Fruit fly (Drosophila melanogaster) whole organism, pupa: Measurements from ENCODE around the gene elg1.

ENCODE experiments used
- CG10348 ChIP-seq: fragments of 200-800 bp; sonication (Bioruptor generic); IDR thresholded peaks from 2 replicates; pipeline ENCODE4 v1.3.6; 2022; ENCODE audit warnings: missing biosample characterization, missing genetic modification characterization
- CG12605 ChIP-seq: fragments of 200-800 bp; sonication (Bioruptor generic); IDR thresholded peaks from 2 replicates; pipeline ENCODE4 v1.3.6; 2022; ENCODE audit warnings: missing biosample characterization, missing genetic modification characterization
- CG13204 ChIP-seq: fragments of 200-800 bp; sonication (Bioruptor generic); optimal IDR thresholded peaks from 2 replicates; lab custom pipeline; 2018; ENCODE audit warnings: missing biosample characterization, mild to moderate bottlenecking, missing genetic modification characterization, moderate library complexity
- CG14655 ChIP-seq: fragments of 200-800 bp; sonication (Bioruptor generic); optimal IDR thresholded peaks from 3 replicates; lab custom pipeline; 2017; ENCODE audit warnings: mild to moderate bottlenecking, missing biosample characterization, missing genetic modification reagents, missing genetic modification characterization
- CG15710 ChIP-seq: fragments of 200-800 bp; sonication (Bioruptor generic); optimal IDR thresholded peaks from 2 replicates; lab custom pipeline; 2018; ENCODE audit warnings: missing biosample characterization, mild to moderate bottlenecking, missing genetic modification characterization, moderate library complexity
- CG17806 ChIP-seq: fragments of 200-800 bp; sonication (Bioruptor generic); optimal IDR thresholded peaks from 2 replicates; lab custom pipeline; 2018; ENCODE audit warnings: missing biosample characterization, mild to moderate bottlenecking, missing genetic modification characterization, moderate library complexity
- CG32121 ChIP-seq: fragments of 200-800 bp; sonication (Bioruptor generic); IDR thresholded peaks from 2 replicates; pipeline ENCODE4 v1.3.6; 2022; ENCODE audit warnings: missing biosample characterization, missing genetic modification characterization
- CG34367 ChIP-seq: fragments of 200-800 bp; sonication (Bioruptor generic); optimal IDR thresholded peaks from 2 replicates; lab custom pipeline; 2018; ENCODE audit warnings: missing biosample characterization, mild to moderate bottlenecking, missing genetic modification characterization
- CG4496 ChIP-seq: fragments of 200-800 bp; sonication (Bioruptor generic); IDR thresholded peaks from 3 replicates; pipeline ENCODE4 v1.3.6; 2022; ENCODE audit warnings: missing biosample characterization, missing genetic modification characterization
- CG8159 ChIP-seq: fragments of 200-800 bp; sonication (Bioruptor generic); optimal IDR thresholded peaks from 3 replicates; lab custom pipeline; 2018; ENCODE audit warnings: missing biosample characterization, mild to moderate bottlenecking, missing genetic modification characterization, moderate library complexity
- CG8301 ChIP-seq: fragments of 200-800 bp; sonication (Bioruptor generic); optimal IDR thresholded peaks from 2 replicates; lab custom pipeline; 2018; ENCODE audit warnings: missing biosample characterization, mild to moderate bottlenecking, missing genetic modification characterization
- CG9948 ChIP-seq: fragments of 200-800 bp; sonication (Bioruptor generic); optimal IDR thresholded peaks from 2 replicates; lab custom pipeline; 2018; ENCODE audit warnings: missing biosample characterization, mild to moderate bottlenecking, missing genetic modification characterization, moderate library complexity
- D1 ChIP-seq: fragments of 200-800 bp; sonication (Bioruptor generic); optimal IDR thresholded peaks from 2 replicates; lab custom pipeline; 2018; ENCODE audit warnings: missing biosample characterization, mild to moderate bottlenecking, missing genetic modification characterization, moderate library complexity
- EcR ChIP-seq: fragments of 200-800 bp; sonication (Bioruptor generic); optimal IDR thresholded peaks from 3 replicates; lab custom pipeline; 2019; ENCODE audit warnings: missing biosample characterization, missing genetic modification characterization, mild to moderate bottlenecking, moderate library complexity, missing genetic modification reagents
- Ets98B ChIP-seq: fragments of 200-800 bp; sonication (Bioruptor generic); IDR thresholded peaks from 2 replicates; pipeline ENCODE4 v1.3.6; 2022; ENCODE audit warnings: missing biosample characterization, missing genetic modification characterization
- Pif1A ChIP-seq: fragments of 200-800 bp; sonication (Bioruptor generic); optimal IDR thresholded peaks from 3 replicates; lab custom pipeline; 2016; ENCODE audit warnings: missing biosample characterization, missing genetic modification characterization
- Pif1B ChIP-seq: fragments of 200-800 bp; sonication (Bioruptor generic); optimal IDR thresholded peaks from 3 replicates; lab custom pipeline; 2016; ENCODE audit warnings: missing biosample characterization, missing genetic modification characterization
- Snoo ChIP-seq: fragments of 200-800 bp; sonication (Bioruptor generic); optimal IDR thresholded peaks from 3 replicates; lab custom pipeline; 2017; ENCODE audit warnings: missing biosample characterization, mild to moderate bottlenecking, missing genetic modification characterization, inconsistent platforms
- fd96Ca ChIP-seq: fragments of 200-800 bp; sonication (Bioruptor generic); IDR thresholded peaks from 3 replicates; pipeline ENCODE4 v1.3.6; 2022; ENCODE audit warnings: missing biosample characterization, missing genetic modification characterization
- gl ChIP-seq: fragments of 200-800 bp; sonication (Bioruptor generic); optimal IDR thresholded peaks from 2 replicates; lab custom pipeline; 2018; ENCODE audit warnings: missing biosample characterization, mild to moderate bottlenecking, missing genetic modification characterization
- rn ChIP-seq: fragments of 200-800 bp; sonication (Bioruptor generic); IDR thresholded peaks from 2 replicates; pipeline ENCODE4 v1.3.6; 2022; ENCODE audit warnings: missing biosample characterization, missing genetic modification characterization

elg1 gene

DNA sequence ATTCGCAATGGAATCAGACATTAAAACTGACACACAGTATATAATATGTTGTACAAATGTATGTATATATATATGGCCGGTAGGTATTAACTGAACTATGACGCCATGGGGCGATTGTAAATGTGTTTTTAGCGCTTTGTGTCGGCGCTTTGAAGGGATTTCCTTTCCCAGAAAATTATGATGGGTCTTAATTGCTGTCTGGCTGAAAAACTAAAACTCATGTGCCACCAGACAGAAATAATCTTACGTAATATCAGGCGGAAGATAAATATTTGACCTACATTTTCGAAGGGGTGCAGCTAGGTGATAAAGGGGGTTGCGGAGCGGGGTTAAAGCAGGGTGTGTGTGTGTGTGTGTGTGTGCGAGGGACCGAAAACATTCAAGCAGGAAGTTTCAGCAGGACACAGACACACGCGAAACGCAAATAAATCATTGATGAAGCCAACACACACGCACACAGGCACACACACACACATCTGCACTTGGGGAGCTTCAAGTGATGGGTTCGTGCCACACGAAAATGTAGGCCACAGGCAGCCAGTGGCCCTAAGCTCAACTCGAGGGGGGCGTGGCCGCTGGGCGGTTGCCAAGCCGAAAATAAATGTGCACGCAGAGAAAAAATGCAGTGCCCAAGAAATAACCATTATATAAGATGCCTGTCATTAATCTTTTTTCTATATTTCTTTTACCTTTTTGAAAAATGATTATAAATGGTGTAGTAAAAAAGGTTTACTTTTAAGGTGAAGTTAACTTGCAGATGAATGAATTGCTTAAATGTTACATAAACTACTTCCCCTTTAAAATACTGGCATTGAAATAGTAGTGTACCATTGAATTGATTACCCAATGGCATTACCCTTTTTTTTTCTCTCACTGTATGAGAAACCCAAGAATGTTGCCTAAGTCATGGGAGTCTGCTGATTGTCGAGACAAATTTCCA, 25.7 kb downstream of the elg1 start:
- TF ChIP-seq CG12605 (GFP tag; lab: Robert Waterston, UW) (no peak), CG8159 (tag; lab: Kevin White, UChicago) (peak; percentile 57), CG13204 (GFP tag; lab: Kevin White, UChicago) (no peak), Pif1B (peak; percentile 43), rn (GFP tag; lab: Robert Waterston, UW) (0 out of 2 replicates have a peak, but pooled peaks have one; percentile 22), CG32121 (no peak), Snoo (tag; lab: Kevin White, UChicago) (no peak), CG9948 (tag; lab: Kevin White, UChicago) (peak; percentile 61), Pif1A (GFP tag; lab: Kevin White, UChicago) (peak; percentile 69), CG15710 (peak; percentile 31), CG34367 (peak; percentile 9), D1 (tag; lab: Kevin White, UChicago) (peak; percentile 32), gl (tag; lab: Kevin White, UChicago) (no peak), EcR (GFP tag; lab: Kevin White, UChicago) (no peak), fd96Ca (no peak), CG17806 (tag; lab: Kevin White, UChicago) (peak; percentile 50), CG14655 (peak; percentile 69), Ets98B (GFP tag; lab: Robert Waterston, UW) (no peak), CG8301 (tag; lab: Kevin White, UChicago) (peak; percentile 71), CG10348 (no peak), CG4496 (GFP tag; lab: Robert Waterston, UW) (peak; percentile 47; the same call in 2 of the 3 replicates)

DNA sequence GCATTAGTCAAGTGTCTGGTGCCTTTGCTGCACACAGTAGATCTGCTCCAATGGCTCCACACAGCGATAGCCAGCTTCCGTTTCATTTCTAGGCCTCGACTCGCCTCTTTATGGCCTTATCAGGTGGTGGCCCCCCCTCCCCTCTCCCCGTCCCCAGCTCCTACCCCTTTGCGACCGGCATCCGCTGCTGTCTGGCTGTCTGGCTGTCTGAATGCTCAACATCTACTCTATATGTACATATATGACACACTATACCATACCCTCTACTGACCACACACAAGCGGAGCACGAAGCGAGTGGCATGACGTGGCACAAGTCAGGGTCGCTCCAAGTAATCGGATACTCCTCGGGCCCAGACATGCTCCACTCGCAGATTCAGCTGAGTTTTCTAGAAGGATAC, 26.5 kb downstream of the elg1 start:
- TF ChIP-seq D1 (tag; lab: Kevin White, UChicago): no peak
- TF ChIP-seq Ets98B (GFP tag; lab: Robert Waterston, UW): peak; percentile 29; the same call in 1 of the 2 replicates
- no peak for TF ChIP-seq gl (tag; lab: Kevin White, UChicago)
- no peak for TF ChIP-seq CG8301 (tag; lab: Kevin White, UChicago)
- no peak for TF ChIP-seq Pif1A (GFP tag; lab: Kevin White, UChicago)
- TF ChIP-seq CG12605 (GFP tag; lab: Robert Waterston, UW): no peak
- TF ChIP-seq CG13204 (GFP tag; lab: Kevin White, UChicago): no peak
- no peak for TF ChIP-seq CG10348
- TF ChIP-seq EcR (GFP tag; lab: Kevin White, UChicago): peak; percentile 71

- no peak for TF ChIP-seq CG32121
- TF ChIP-seq CG34367: no peak
- no peak for TF ChIP-seq CG15710
- TF ChIP-seq CG13204 (GFP tag; lab: Kevin White, UChicago): no peak
- peak; percentile 19 for TF ChIP-seq Snoo (tag; lab: Kevin White, UChicago)
- no peak for TF ChIP-seq fd96Ca
- TF ChIP-seq CG8159 (tag; lab: Kevin White, UChicago): no peak
- peak; percentile 45 for TF ChIP-seq gl (tag; lab: Kevin White, UChicago)
- no peak; the same call in 2 of the 3 replicates for TF ChIP-seq CG4496 (GFP tag; lab: Robert Waterston, UW)
- no peak; the same call in 1 of the 2 replicates for TF ChIP-seq Ets98B (GFP tag; lab: Robert Waterston, UW)
- TF ChIP-seq CG17806 (tag; lab: Kevin White, UChicago): no peak
- TF ChIP-seq rn (GFP tag; lab: Robert Waterston, UW): no peak
- TF ChIP-seq CG10348: no peak
- no peak for TF ChIP-seq CG12605 (GFP tag; lab: Robert Waterston, UW)
- TF ChIP-seq D1 (tag; lab: Kevin White, UChicago): no peak
- no peak for TF ChIP-seq CG8301 (tag; lab: Kevin White, UChicago)
- TF ChIP-seq CG9948 (tag; lab: Kevin White, UChicago): no peak
- TF ChIP-seq Pif1B: no peak
- peak; percentile 41 for TF ChIP-seq EcR (GFP tag; lab: Kevin White, UChicago)
- TF ChIP-seq Pif1A (GFP tag; lab: Kevin White, UChicago): no peak
- no peak for TF ChIP-seq CG14655
Observed at dm6 chr3L:16159161-16160072, 27.6 kb downstream of the elg1 start.

dm6 chr3L:16160073-16160398, 28.2 kb downstream of the elg1 start:
- TF ChIP-seq CG10348: no peak
- TF ChIP-seq CG8301 (tag; lab: Kevin White, UChicago): no peak
- TF ChIP-seq CG13204 (GFP tag; lab: Kevin White, UChicago): no peak
- no peak for TF ChIP-seq Ets98B (GFP tag; lab: Robert Waterston, UW)
- no peak for TF ChIP-seq rn (GFP tag; lab: Robert Waterston, UW)
- no peak for TF ChIP-seq EcR (GFP tag; lab: Kevin White, UChicago)
- no peak for TF ChIP-seq CG15710
- TF ChIP-seq CG8159 (tag; lab: Kevin White, UChicago): no peak
- no peak for TF ChIP-seq CG12605 (GFP tag; lab: Robert Waterston, UW)
- TF ChIP-seq CG14655: no peak
- no peak for TF ChIP-seq Pif1A (GFP tag; lab: Kevin White, UChicago)
- no peak for TF ChIP-seq Pif1B
- TF ChIP-seq Snoo (tag; lab: Kevin White, UChicago): no peak
- no peak for TF ChIP-seq CG32121
- TF ChIP-seq fd96Ca: no peak
- TF ChIP-seq D1 (tag; lab: Kevin White, UChicago): no peak
- TF ChIP-seq CG17806 (tag; lab: Kevin White, UChicago): no peak
- no peak for TF ChIP-seq CG9948 (tag; lab: Kevin White, UChicago)
- no peak for TF ChIP-seq gl (tag; lab: Kevin White, UChicago)
- TF ChIP-seq, all 21 proteins: peak for 0
